Worm (Caenorhabditis elegans) whole organism, late embryonic: ENCODE data around the gene sos-1.
A peak's percentile ranks its signal among the peaks of the same experiment; 100 is the strongest.
"Not testable (repeated sequence)": the region's sequence is repeated elsewhere in the genome, so short reads cannot be mapped to it uniquely, and the experiment has no call there.

Experiments used
- C38D4.7 ChIP-seq: fragments of 200-800 bp; sonication (Bioruptor generic); optimal IDR thresholded peaks from 2 replicates; lab custom pipeline; 2018; ENCODE audit warnings: mild to moderate bottlenecking, missing genetic modification characterization, moderate library complexity, missing compliant biosample characterization
- K02D7.2 ChIP-seq: sonication (generic microtip); optimal IDR thresholded peaks from 2 replicates; lab custom pipeline; 2017; ENCODE audit warnings: mild to moderate bottlenecking, missing genetic modification characterization, missing compliant biosample characterization
- K09A11.1 ChIP-seq: sonication (generic microtip); optimal IDR thresholded peaks from 2 replicates; lab custom pipeline; 2017; ENCODE audit warnings: antibody characterized with exemption, mild to moderate bottlenecking, missing genetic modification characterization, missing compliant biosample characterization; ENCODE audit not compliant: insufficient read depth
- T23F11.4 ChIP-seq: fragments of 200-800 bp; sonication (Bioruptor generic); optimal IDR thresholded peaks from 2 replicates; lab custom pipeline; 2018; ENCODE audit warnings: mild to moderate bottlenecking, missing genetic modification characterization, missing compliant biosample characterization
- ama-1 ChIP-seq: fragments of 150-350 bp; optimal IDR thresholded peaks from 2 replicates; lab custom pipeline; 2014
- ceh-30 ChIP-seq: fragments of 150-350 bp; optimal IDR thresholded peaks from 2 replicates; lab custom pipeline; 2014; ENCODE audit warnings: missing biosample characterization, missing genetic modification characterization
- ceh-31 ChIP-seq: sonication (generic microtip); optimal IDR thresholded peaks from 2 replicates; lab custom pipeline; 2016; ENCODE audit warnings: missing genetic modification characterization, missing compliant biosample characterization
- ceh-48 ChIP-seq: sonication (generic microtip); optimal IDR thresholded peaks from 2 replicates; lab custom pipeline; 2016; ENCODE audit warnings: missing genetic modification characterization, inconsistent platforms, missing compliant biosample characterization
- ceh-9 ChIP-seq: sonication (generic microtip); optimal IDR thresholded peaks from 2 replicates; lab custom pipeline; 2016; ENCODE audit warnings: mild to moderate bottlenecking, missing genetic modification characterization, inconsistent platforms, missing compliant biosample characterization
- che-1 ChIP-seq: sonication (generic microtip); optimal IDR thresholded peaks from 2 replicates; lab custom pipeline; 2016; ENCODE audit warnings: mild to moderate bottlenecking, missing genetic modification characterization, missing compliant biosample characterization
- elt-2 ChIP-seq: sonication (generic microtip); optimal IDR thresholded peaks from 2 replicates; lab custom pipeline; 2016; ENCODE audit warnings: missing genetic modification reagents, missing genetic modification characterization, missing compliant biosample characterization
- elt-4 ChIP-seq: sonication (generic microtip); optimal IDR thresholded peaks from 2 replicates; lab custom pipeline; 2016; ENCODE audit warnings: missing genetic modification characterization, missing compliant biosample characterization
- fax-1 ChIP-seq: sonication (generic microtip); optimal IDR thresholded peaks from 2 replicates; lab custom pipeline; 2016; ENCODE audit warnings: missing genotype, missing genetic modification characterization, missing compliant biosample characterization
- hlh-13 ChIP-seq: fragments of 200-800 bp; sonication (Bioruptor generic); optimal IDR thresholded peaks from 2 replicates; lab custom pipeline; 2018; ENCODE audit warnings: mild to moderate bottlenecking, missing genetic modification characterization, missing compliant biosample characterization
- hlh-30 ChIP-seq: sonication (generic microtip); optimal IDR thresholded peaks from 2 replicates; lab custom pipeline; 2017; ENCODE audit warnings: antibody characterized with exemption, missing genetic modification characterization, missing compliant biosample characterization; ENCODE audit not compliant: insufficient read depth
- hlh-8 ChIP-seq: sonication (generic microtip); optimal IDR thresholded peaks from 2 replicates; lab custom pipeline; 2016; ENCODE audit warnings: missing genotype, missing genetic modification characterization, missing compliant biosample characterization
- madf-2 ChIP-seq: sonication (generic microtip); optimal IDR thresholded peaks from 2 replicates; lab custom pipeline; 2017; ENCODE audit warnings: missing genetic modification characterization, missing compliant biosample characterization
- nfya-1 ChIP-seq: sonication (generic microtip); optimal IDR thresholded peaks from 2 replicates; lab custom pipeline; 2017; ENCODE audit warnings: missing genetic modification characterization, mild to moderate bottlenecking, missing compliant biosample characterization, antibody characterized with exemption, moderate library complexity
- nhr-11 ChIP-seq: fragments of 150-350 bp; optimal IDR thresholded peaks from 2 replicates; lab custom pipeline; 2014; ENCODE audit warnings: missing biosample characterization, missing genetic modification characterization
- odd-2 ChIP-seq: sonication (generic microtip); optimal IDR thresholded peaks from 2 replicates; lab custom pipeline; 2017; ENCODE audit warnings: antibody characterized with exemption, mild to moderate bottlenecking, missing genetic modification characterization, missing compliant biosample characterization
- pha-4 ChIP-seq: fragments of 150-350 bp; optimal IDR thresholded peaks from 2 replicates; lab custom pipeline; 2018; ENCODE audit warnings: missing biosample characterization, missing genetic modification reagents, missing genetic modification characterization
- pqm-1 ChIP-seq: sonication (generic microtip); optimal IDR thresholded peaks from 2 replicates; lab custom pipeline; 2016; ENCODE audit warnings: missing genetic modification characterization, missing compliant biosample characterization
- pros-1 ChIP-seq: fragments of 150-350 bp; optimal IDR thresholded peaks from 2 replicates; lab custom pipeline; 2014; ENCODE audit warnings: missing biosample characterization, missing genetic modification reagents, missing genetic modification characterization
- ref-2 ChIP-seq: sonication (generic microtip); optimal IDR thresholded peaks from 2 replicates; lab custom pipeline; 2016; ENCODE audit warnings: missing genetic modification characterization, missing compliant biosample characterization
- sdc-2 ChIP-seq: sonication (generic microtip); optimal IDR thresholded peaks from 2 replicates; lab custom pipeline; 2016; ENCODE audit warnings: missing genotype, missing genetic modification characterization, missing compliant biosample characterization
- sox-2 ChIP-seq: fragments of 200-800 bp; sonication (Bioruptor generic); IDR thresholded peaks from 2 replicates; pipeline ENCODE4 v1.3.6; 2022; ENCODE audit warnings: missing genetic modification reagents, missing genetic modification characterization, missing compliant biosample characterization
- tbx-2 ChIP-seq: sonication (generic microtip); optimal IDR thresholded peaks from 2 replicates; lab custom pipeline; 2016; ENCODE audit warnings: missing genetic modification characterization, missing compliant biosample characterization
- tbx-7 ChIP-seq: sonication (generic microtip); optimal IDR thresholded peaks from 2 replicates; lab custom pipeline; 2016; ENCODE audit warnings: missing genotype, missing genetic modification characterization, missing compliant biosample characterization
- unc-3 ChIP-seq, 2 experiments: fragments of 200-800 bp in 1 of 2; sonication (Bioruptor generic) in 1 of 2; sonication (generic microtip) in 1 of 2; conservative IDR thresholded peaks in 1 of 2; optimal IDR thresholded peaks in 1 of 2; 2 replicates each; pipeline versions ENCODE4 v1.3.6 to Lab custom; 2016 to 2022; ENCODE audit warnings: missing compliant biosample characterization in 2 of 2, missing genetic modification characterization in 2 of 2, missing genetic modification reagents in 1 of 2
- unc-42 ChIP-seq: sonication (generic microtip); optimal IDR thresholded peaks from 2 replicates; lab custom pipeline; 2016; ENCODE audit warnings: missing genotype, missing genetic modification characterization, missing compliant biosample characterization
- unc-55 ChIP-seq: sonication (generic microtip); optimal IDR thresholded peaks from 2 replicates; lab custom pipeline; 2017; ENCODE audit warnings: missing biosample characterization, missing genetic modification reagents, missing genetic modification characterization
- zip-5 ChIP-seq: sonication (generic microtip); optimal IDR thresholded peaks from 2 replicates; lab custom pipeline; 2016; ENCODE audit warnings: missing genetic modification characterization, missing compliant biosample characterization

The sos-1 gene

ce11 chrV:4570833-4571232 lies 21.7 kb upstream of the sos-1 start, which contains the start of gene Y61A9LA.3:
Y61A9LA.3 (plus strand) TSS chrV:4571133.
- TF ChIP-seq madf-2, result no peak
- no peak for TF ChIP-seq pqm-1 (tag; lab: Kevin White, UChicago)
- TF ChIP-seq unc-55 (GFP tag; lab: Kevin White, UChicago), result no peak
- TF ChIP-seq zip-5 (tag; lab: Kevin White, UChicago), result no peak
- TF ChIP-seq ceh-31 (tag; lab: Kevin White, UChicago), result no peak
- TF ChIP-seq T23F11.4 (GFP tag; lab: Kevin White, UChicago), result no peak
- no peak for TF ChIP-seq hlh-8
- TF ChIP-seq ceh-30 (tag; lab: Kevin White, UChicago), result no peak
- no peak for TF ChIP-seq che-1 (tag; lab: Kevin White, UChicago)
- no peak for TF ChIP-seq odd-2 (tag; lab: Kevin White, UChicago)
- no peak for TF ChIP-seq tbx-7 (tag; lab: Kevin White, UChicago)
- no peak for TF ChIP-seq ceh-9 (tag; lab: Kevin White, UChicago)
- TF ChIP-seq pha-4 (tag; lab: Kevin White, UChicago), result no peak
- no peak for TF ChIP-seq elt-2 (tag; lab: Kevin White, UChicago)
- TF ChIP-seq K09A11.1 (tag; lab: Kevin White, UChicago), result no peak

ce11 chrV:4569999-4570627 lies 21.0 kb upstream of the sos-1 start, which contains the start of gene sut-2:
sut-2 (minus strand) TSS chrV:4570049.
- TF ChIP-seq ref-2 (tag; lab: Kevin White, UChicago) (no peak), nfya-1 (peak; percentile 21), hlh-30 (tag; lab: Kevin White, UChicago) (peak; percentile 31), pros-1 (no peak), unc-42 (peak; percentile 26), pha-4 (tag; lab: Kevin White, UChicago) (no peak), K02D7.2 (tag; lab: Kevin White, UChicago) (no peak), pqm-1 (tag; lab: Kevin White, UChicago) (no peak), ama-1 (lab: Kevin White, UChicago) (no peak), ceh-48 (tag; lab: Kevin White, UChicago) (peak; percentile 37), sox-2 (GFP tag; lab: Robert Waterston, UW) (no peak), unc-3 (GFP tag; conservative IDR thresholded peaks at IDR 0.05; lab: Robert Waterston, UW) (no peak), unc-3 (tag; optimal IDR thresholded peaks at IDR 0.05; lab: Kevin White, UChicago) (no peak)

- TF ChIP-seq elt-4 (tag; lab: Kevin White, UChicago) (no peak), sdc-2 (no peak), hlh-13 (GFP tag; lab: Kevin White, UChicago) (no peak)
Measured at ce11 chrV:4562493-4562892, 13.4 kb upstream of the sos-1 start.

- TF ChIP-seq tbx-2 (tag; lab: Kevin White, UChicago); C38D4.7 (GFP tag; lab: Kevin White, UChicago); fax-1 (tag; lab: Kevin White, UChicago): not testable (repeated sequence)
Measured at ce11 chrV:4560441-4560840, 11.3 kb upstream of the sos-1 start, which contains the start of gene Y61A9LA.4. Y61A9LA.4 (plus strand) TSS chrV:4560741.

- no peak for TF ChIP-seq nhr-11 (tag; lab: Kevin White, UChicago)
Measured at ce11 chrV:4559701-4560100, 10.6 kb upstream of the sos-1 start, which contains the start of gene Y61A9LA.7. Y61A9LA.7 (minus strand) TSS chrV:4559801.
